Worm (Caenorhabditis elegans): Measurements from ENCODE around the gene plr-1.

ce11 chrIII:11471336-11471735 is 14.7 kb downstream of the plr-1 start:
- TF ChIP-seq pes-1 (GFP tag; IDR thresholded peaks at IDR 0.05) (no peak), F13C5.2 (tag; optimal IDR thresholded peaks at IDR 0.05) (no peak), hmg-4 (GFP tag; optimal IDR thresholded peaks at IDR 0.05) (no peak), ama-1 (optimal IDR thresholded peaks at IDR 0.05) (no peak), aly-1 (tag; optimal IDR thresholded peaks at IDR 0.05) (no peak), ceh-13 (GFP tag; optimal IDR thresholded peaks at IDR 0.05) (no peak), flt-1 (GFP tag; IDR thresholded peaks at IDR 0.05) (no peak)

Measured in whole organism, early embryonic.